ENCODE assay signal across 1 fruit fly cellular context in the genomic region with DNA sequence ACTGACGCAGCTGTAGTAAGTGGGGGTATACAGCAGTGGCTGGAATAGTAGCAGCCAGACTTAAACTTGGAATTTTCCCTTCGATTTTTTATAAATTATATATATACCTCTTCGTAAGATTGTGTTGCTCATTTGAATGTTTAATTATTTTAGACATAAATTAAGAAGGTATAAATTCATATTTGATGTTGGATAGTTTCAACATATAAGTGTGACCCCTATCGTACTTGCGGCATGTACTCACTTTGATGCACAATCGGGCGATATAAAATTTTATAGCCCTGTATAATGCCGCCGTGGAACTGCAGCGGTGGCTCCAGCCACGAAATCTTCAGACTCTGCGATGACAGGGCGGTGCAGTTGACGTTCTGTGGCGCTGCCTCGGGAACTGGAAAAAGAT.
TF ChIP-seq lines count a peak whose summit lies in the region.

No protein-coding gene starts in this region.

TF ChIP-seq in whole organism, prepupa, 60 proteins besides CTCF, POLR2A, EP300 and RAD21 (continued from another document):
- TF ChIP-seq ss (GFP tag; optimal IDR thresholded peaks at IDR 0.05; lab: Kevin White, UChicago) (no peak), Lpt (GFP tag; optimal IDR thresholded peaks at IDR 0.05; lab: Kevin White, UChicago) (no peak), CG6276 (GFP tag; optimal IDR thresholded peaks at IDR 0.05; lab: Kevin White, UChicago) (no peak), CG8119 (GFP tag; IDR thresholded peaks at IDR 0.05; lab: Robert Waterston, UW) (peak; percentile 34; the same call in 1 of the 3 replicates), lz (GFP tag; optimal IDR thresholded peaks at IDR 0.05; lab: Kevin White, UChicago) (no peak), Hr4 (GFP tag; optimal IDR thresholded peaks at IDR 0.05; lab: Kevin White, UChicago) (peak; percentile 0), Eip93F (GFP tag; optimal IDR thresholded peaks at IDR 0.05; lab: Kevin White, UChicago) (no peak), CG15336 (GFP tag; IDR thresholded peaks at IDR 0.05; lab: Robert Waterston, UW) (0 out of 2 replicates have a peak, but pooled peaks have one; percentile 28), Blimp-1 (GFP tag; optimal IDR thresholded peaks at IDR 0.05; lab: Kevin White, UChicago) (no peak), Sox15 (GFP tag; optimal IDR thresholded peaks at IDR 0.05; lab: Kevin White, UChicago) (no peak), fd59A (GFP tag; optimal IDR thresholded peaks at IDR 0.05; lab: Kevin White, UChicago) (no peak), svp (GFP tag; lab: Kevin White, UChicago) (no peak), Hr38 (GFP tag; optimal IDR thresholded peaks at IDR 0.05; lab: Kevin White, UChicago) (no peak), CG10669 (GFP tag; optimal IDR thresholded peaks at IDR 0.05; lab: Kevin White, UChicago) (peak; percentile 14), dac (GFP tag; optimal IDR thresholded peaks at IDR 0.05; lab: Kevin White, UChicago) (no peak), achi (GFP tag; optimal IDR thresholded peaks at IDR 0.05; lab: Kevin White, UChicago) (no peak), Gug (GFP tag; IDR thresholded peaks at IDR 0.05; lab: Robert Waterston, UW) (no peak), Eip75B (GFP tag; optimal IDR thresholded peaks at IDR 0.05; lab: Kevin White, UChicago) (no peak)
